Fruit fly (Drosophila melanogaster) whole organism, embryonic: ENCODE results near the gene CG17190.

Experiments
- Aef1 ChIP-seq: fragments of 200-800 bp; sonication (Bioruptor generic); IDR thresholded peaks from 3 replicates; pipeline ENCODE4 v1.3.6; 2022; ENCODE audit warnings: missing biosample characterization, missing genetic modification characterization
- CG10274 ChIP-seq: fragments of 200-800 bp; sonication (Bioruptor generic); optimal IDR thresholded peaks from 3 replicates; lab custom pipeline; 2017; ENCODE audit warnings: missing biosample characterization, mild to moderate bottlenecking, missing genetic modification characterization
- CG12391 ChIP-seq: fragments of 200-800 bp; sonication (Bioruptor generic); optimal IDR thresholded peaks from 3 replicates; lab custom pipeline; 2018; ENCODE audit warnings: missing biosample characterization, mild to moderate bottlenecking, missing genetic modification characterization, moderate library complexity
- CG13123 ChIP-seq: fragments of 200-800 bp; sonication (Bioruptor generic); optimal IDR thresholded peaks from 2 replicates; lab custom pipeline; 2016; ENCODE audit warnings: missing biosample characterization, missing genetic modification characterization
- CG14050 ChIP-seq: fragments of 200-800 bp; sonication (Bioruptor generic); IDR thresholded peaks from 3 replicates; pipeline ENCODE4 v1.3.6; 2022; ENCODE audit warnings: missing biosample characterization, missing genetic modification characterization
- CG15479 ChIP-seq: fragments of 200-800 bp; sonication (Bioruptor generic); optimal IDR thresholded peaks from 3 replicates; lab custom pipeline; 2019; ENCODE audit warnings: missing biosample characterization, mild to moderate bottlenecking, missing genetic modification characterization, moderate library complexity
- CG15514 ChIP-seq: fragments of 200-800 bp; sonication (Bioruptor generic); optimal IDR thresholded peaks from 3 replicates; lab custom pipeline; 2017; ENCODE audit warnings: missing biosample characterization, missing genetic modification characterization, mild to moderate bottlenecking, moderate library complexity, missing genetic modification reagents
- CG2129 ChIP-seq: fragments of 200-800 bp; sonication (Bioruptor generic); IDR thresholded peaks from 2 replicates; pipeline ENCODE4 v1.3.6; 2022; ENCODE audit warnings: missing biosample characterization, missing genetic modification characterization; ENCODE audit not compliant: partially characterized antibody
- CG2875 ChIP-seq: fragments of 200-800 bp; sonication (Bioruptor generic); optimal IDR thresholded peaks from 2 replicates; lab custom pipeline; 2017; ENCODE audit warnings: missing biosample characterization, mild to moderate bottlenecking, missing genetic modification characterization, missing genetic modification reagents
- CG3163 ChIP-seq: fragments of 200-800 bp; sonication (Bioruptor generic); optimal IDR thresholded peaks from 3 replicates; lab custom pipeline; 2016; ENCODE audit warnings: missing biosample characterization, missing genetic modification characterization
- CG4707 ChIP-seq: fragments of 200-800 bp; sonication (Bioruptor generic); optimal IDR thresholded peaks from 2 replicates; lab custom pipeline; 2018; ENCODE audit warnings: missing biosample characterization, mild to moderate bottlenecking, missing genetic modification characterization, moderate library complexity
- CG6175 ChIP-seq: fragments of 200-800 bp; sonication (Bioruptor generic); IDR thresholded peaks from 3 replicates; pipeline ENCODE4 v1.3.6; 2022; ENCODE audit warnings: missing biosample characterization, missing genetic modification characterization
- CG6272 ChIP-seq: fragments of 200-800 bp; sonication (Bioruptor generic); IDR thresholded peaks from 2 replicates; pipeline ENCODE4 v1.3.6; 2022; ENCODE audit warnings: missing biosample characterization, missing genetic modification characterization
- CG6683 ChIP-seq: fragments of 200-800 bp; sonication (Bioruptor generic); optimal IDR thresholded peaks from 2 replicates; lab custom pipeline; 2017; ENCODE audit warnings: missing biosample characterization, mild to moderate bottlenecking, missing genetic modification characterization, missing genetic modification reagents
- CG6791 ChIP-seq: fragments of 200-800 bp; sonication (Bioruptor generic); IDR thresholded peaks from 3 replicates; pipeline ENCODE4 v1.3.6; 2022; ENCODE audit warnings: missing biosample characterization, missing genetic modification characterization; ENCODE audit not compliant: partially characterized antibody
- CG8281 ChIP-seq: fragments of 200-800 bp; sonication (Bioruptor generic); optimal IDR thresholded peaks from 2 replicates; lab custom pipeline; 2018; ENCODE audit warnings: missing biosample characterization, mild to moderate bottlenecking, missing genetic modification characterization, moderate library complexity
- CG8359 ChIP-seq: fragments of 200-800 bp; sonication (Bioruptor generic); optimal IDR thresholded peaks from 2 replicates; lab custom pipeline; 2017; ENCODE audit warnings: missing biosample characterization, mild to moderate bottlenecking, missing genetic modification characterization, borderline replicate concordance
- D19B ChIP-seq: fragments of 200-800 bp; sonication (Bioruptor generic); optimal IDR thresholded peaks from 2 replicates; lab custom pipeline; 2017; ENCODE audit warnings: missing biosample characterization, mild to moderate bottlenecking, missing genetic modification characterization
- Dek ChIP-seq: fragments of 200-800 bp; sonication (Bioruptor generic); optimal IDR thresholded peaks from 3 replicates; lab custom pipeline; 2019; ENCODE audit warnings: missing biosample characterization, mild to moderate bottlenecking, missing genetic modification characterization, moderate library complexity
- Dfd ChIP-seq, 2 experiments: fragments of >200 bp; optimal IDR thresholded peaks; 2 replicates each; lab custom pipeline; 2017; ENCODE audit warnings: missing biosample characterization in 2 of 2, missing genetic modification characterization in 2 of 2
- Dll ChIP-seq: fragments of 200-800 bp; sonication (Bioruptor generic); IDR thresholded peaks from 4 replicates; pipeline ENCODE4 v1.3.6; 2022; ENCODE audit warnings: missing biosample characterization, missing genetic modification characterization; ENCODE audit not compliant: partially characterized antibody
- E2f1 ChIP-seq: fragments of 200-800 bp; sonication (Bioruptor generic); IDR thresholded peaks from 2 replicates; pipeline ENCODE4 v1.3.6; 2022; ENCODE audit warnings: missing biosample characterization, missing genetic modification characterization
- Ets97D ChIP-seq: fragments of 200-800 bp; sonication (Bioruptor generic); optimal IDR thresholded peaks from 3 replicates; lab custom pipeline; 2016; ENCODE audit warnings: missing biosample characterization, missing genetic modification characterization
- Gug ChIP-seq: fragments of 200-800 bp; sonication (Bioruptor generic); IDR thresholded peaks from 4 replicates; pipeline ENCODE4 v1.3.6; 2022; ENCODE audit warnings: missing biosample characterization, missing genetic modification characterization
- H15 ChIP-seq: fragments of 200-800 bp; sonication (Bioruptor generic); IDR thresholded peaks from 3 replicates; pipeline ENCODE4 v1.3.6; 2022; ENCODE audit warnings: missing biosample characterization, missing genetic modification characterization
- HHEX ChIP-seq: fragments of 200-800 bp; sonication (Bioruptor generic); optimal IDR thresholded peaks from 3 replicates; lab custom pipeline; 2017; ENCODE audit warnings: missing biosample characterization, mild to moderate bottlenecking, missing genetic modification characterization, missing genetic modification reagents
- HLH3B ChIP-seq: fragments of 200-800 bp; sonication (Bioruptor generic); IDR thresholded peaks from 2 replicates; pipeline ENCODE4 v1.3.6; 2022; ENCODE audit warnings: missing biosample characterization, missing genetic modification characterization
- MESR4 ChIP-seq: fragments of 200-800 bp; sonication (Bioruptor generic); optimal IDR thresholded peaks from 2 replicates; lab custom pipeline; 2018; ENCODE audit warnings: missing biosample characterization, mild to moderate bottlenecking, missing genetic modification characterization, moderate library complexity
- PHDP ChIP-seq: fragments of 200-800 bp; sonication (Bioruptor generic); optimal IDR thresholded peaks from 3 replicates; lab custom pipeline; 2018; ENCODE audit warnings: missing biosample characterization, mild to moderate bottlenecking, missing genetic modification characterization, moderate library complexity
- Six4 ChIP-seq: fragments of 200-800 bp; sonication (Bioruptor generic); optimal IDR thresholded peaks from 2 replicates; lab custom pipeline; 2016; ENCODE audit warnings: missing biosample characterization, missing genetic modification characterization
- Taf1 ChIP-seq: fragments of 200-800 bp; sonication (Bioruptor generic); IDR thresholded peaks from 2 replicates; pipeline ENCODE4 v1.3.6; 2022; ENCODE audit warnings: missing biosample characterization, missing genetic modification characterization
- Xbp1 ChIP-seq: fragments of 200-800 bp; sonication (Bioruptor generic); optimal IDR thresholded peaks from 3 replicates; lab custom pipeline; 2016; ENCODE audit warnings: missing biosample characterization, mild to moderate bottlenecking, missing genetic modification characterization
- dan ChIP-seq: fragments of 200-800 bp; sonication (Bioruptor generic); IDR thresholded peaks from 2 replicates; pipeline ENCODE4 v1.3.6; 2022; ENCODE audit warnings: missing biosample characterization, missing genetic modification characterization
- dmrt99B ChIP-seq: fragments of 200-800 bp; sonication (Bioruptor generic); optimal IDR thresholded peaks from 2 replicates; lab custom pipeline; 2018; ENCODE audit warnings: missing biosample characterization, mild to moderate bottlenecking, missing genetic modification characterization, moderate library complexity
- gce ChIP-seq: fragments of 200-800 bp; sonication (Bioruptor generic); IDR thresholded peaks from 3 replicates; pipeline ENCODE4 v1.3.6; 2022; ENCODE audit warnings: missing biosample characterization, missing genetic modification characterization
- gem ChIP-seq: fragments of 200-800 bp; sonication (Bioruptor generic); optimal IDR thresholded peaks from 2 replicates; lab custom pipeline; 2019; ENCODE audit warnings: missing biosample characterization, mild to moderate bottlenecking, missing genetic modification characterization, moderate library complexity
- grn ChIP-seq: fragments of 200-800 bp; sonication (Bioruptor generic); optimal IDR thresholded peaks from 3 replicates; lab custom pipeline; 2017; ENCODE audit warnings: missing biosample characterization, missing genetic modification characterization
- gro ChIP-seq: fragments of 200-800 bp; sonication (Bioruptor generic); optimal IDR thresholded peaks from 2 replicates; lab custom pipeline; 2016; ENCODE audit warnings: missing biosample characterization, missing genetic modification characterization
- hbn ChIP-seq: fragments of 200-800 bp; sonication (Bioruptor generic); IDR thresholded peaks from 2 replicates; pipeline ENCODE4 v1.3.6; 2022; ENCODE audit warnings: missing biosample characterization, missing genetic modification characterization; ENCODE audit not compliant: partially characterized antibody
- jigr1 ChIP-seq: fragments of 200-800 bp; sonication (Bioruptor generic); IDR thresholded peaks from 3 replicates; pipeline ENCODE4 v1.3.6; 2022; ENCODE audit warnings: missing biosample characterization, missing genetic modification characterization
- ken ChIP-seq: fragments of 200-800 bp; sonication (Bioruptor generic); IDR thresholded peaks from 3 replicates; pipeline ENCODE4 v1.3.6; 2022; ENCODE audit warnings: missing biosample characterization, missing genetic modification characterization
- nau ChIP-seq: fragments of 200-800 bp; sonication (Bioruptor generic); optimal IDR thresholded peaks from 3 replicates; lab custom pipeline; 2017; ENCODE audit warnings: missing biosample characterization, mild to moderate bottlenecking, missing genetic modification characterization, missing genetic modification reagents
- nerfin-2 ChIP-seq: fragments of 200-800 bp; sonication (Bioruptor generic); IDR thresholded peaks from 2 replicates; pipeline ENCODE4 v1.3.6; 2022; ENCODE audit warnings: missing biosample characterization, missing genetic modification characterization; ENCODE audit not compliant: partially characterized antibody
- row ChIP-seq: fragments of 200-800 bp; sonication (Bioruptor generic); IDR thresholded peaks from 3 replicates; pipeline ENCODE4 v1.3.6; 2022; ENCODE audit warnings: missing biosample characterization, missing genetic modification characterization
- schlank ChIP-seq: fragments of 200-800 bp; sonication (Bioruptor generic); optimal IDR thresholded peaks from 2 replicates; lab custom pipeline; 2018; ENCODE audit warnings: missing biosample characterization, mild to moderate bottlenecking, missing genetic modification characterization
- sob ChIP-seq: fragments of 200-800 bp; sonication (Bioruptor generic); IDR thresholded peaks from 2 replicates; pipeline ENCODE4 v1.3.6; 2022; ENCODE audit warnings: missing biosample characterization, missing genetic modification characterization
- sr ChIP-seq: fragments of 200-800 bp; sonication (Bioruptor generic); IDR thresholded peaks from 3 replicates; pipeline ENCODE4 v1.3.6; 2022; ENCODE audit warnings: missing biosample characterization, missing genetic modification characterization
- vnd ChIP-seq: fragments of 200-800 bp; sonication (Bioruptor generic); IDR thresholded peaks from 3 replicates; pipeline ENCODE4 v1.3.6; 2022; ENCODE audit warnings: missing biosample characterization, missing genetic modification characterization; ENCODE audit not compliant: partially characterized antibody
- z ChIP-seq: fragments of 200-800 bp; sonication (Bioruptor generic); IDR thresholded peaks from 3 replicates; pipeline ENCODE4 v1.3.6; 2022; ENCODE audit warnings: missing biosample characterization, missing genetic modification characterization

The CG17190 gene

dm6 chr3R:20021152-20021769 is 8.0 kb upstream of the CG17190 start, which contains the start of the genes PIG-L and psidin (continued):
- peak; percentile 60 for TF ChIP-seq CG6272 (GFP tag; lab: Robert Waterston, UW)
- TF ChIP-seq CG10274 (GFP tag; lab: Kevin White, UChicago): peak; percentile 27
- TF ChIP-seq CG14050 (GFP tag; lab: Robert Waterston, UW): no peak; the same call in 1 of the 3 replicates
- TF ChIP-seq Dll (GFP tag; lab: Robert Waterston, UW): peak; percentile 98
- peak; percentile 95 for TF ChIP-seq CG12391 (tag; lab: Kevin White, UChicago)
- TF ChIP-seq E2f1 (GFP tag; lab: Robert Waterston, UW): peak; percentile 66
- TF ChIP-seq z (GFP tag; lab: Robert Waterston, UW): no peak
- peak; percentile 93 for TF ChIP-seq CG2129 (GFP tag; lab: Robert Waterston, UW)
- TF ChIP-seq row (GFP tag; lab: Robert Waterston, UW): peak; percentile 94
- TF ChIP-seq CG15514 (GFP tag; lab: Kevin White, UChicago): peak; percentile 29
- peak; percentile 97 for TF ChIP-seq CG6175 (GFP tag; lab: Robert Waterston, UW)
- TF ChIP-seq gro (GFP tag; lab: Kevin White, UChicago): no peak
- peak; percentile 16; the same call in 1 of the 3 replicates for TF ChIP-seq gce (GFP tag; lab: Robert Waterston, UW)
- TF ChIP-seq sr (GFP tag; lab: Robert Waterston, UW): 0 out of 3 replicates have a peak, but pooled peaks have one; percentile 5
- TF ChIP-seq CG8359: no peak
- TF ChIP-seq D19B: no peak
- TF ChIP-seq HLH3B (GFP tag; lab: Robert Waterston, UW): peak; percentile 71
- TF ChIP-seq nau (GFP tag; lab: Kevin White, UChicago): no peak
- TF ChIP-seq jigr1: peak; percentile 73; the same call in 2 of the 3 replicates
- peak; percentile 29 for TF ChIP-seq schlank (tag; lab: Kevin White, UChicago)
- peak; percentile 77 for TF ChIP-seq ken (GFP tag; lab: Robert Waterston, UW)
- peak; percentile 91 for TF ChIP-seq nerfin-2 (GFP tag; lab: Robert Waterston, UW)
- TF ChIP-seq CG4707 (GFP tag; lab: Kevin White, UChicago): no peak
- peak; percentile 72 for TF ChIP-seq sob
- peak; percentile 21; the same call in 1 of the 3 replicates for TF ChIP-seq H15 (GFP tag; lab: Robert Waterston, UW)
- peak; percentile 93 for TF ChIP-seq CG6791
- TF ChIP-seq CG3163 (GFP tag; lab: Kevin White, UChicago): peak; percentile 15
- TF ChIP-seq Gug (GFP tag; lab: Robert Waterston, UW): peak; percentile 63; the same call in 2 of the 4 replicates
- TF ChIP-seq dan: no peak
- TF ChIP-seq dmrt99B: no peak
- TF ChIP-seq Ets97D (GFP tag; lab: Kevin White, UChicago): peak; percentile 69
- TF ChIP-seq CG15479: peak; percentile 14
- TF ChIP-seq Six4: peak; percentile 50
- peak; percentile 31 for TF ChIP-seq CG2875 (GFP tag; lab: Kevin White, UChicago)
- peak; percentile 78 for TF ChIP-seq Dek (tag; lab: Kevin White, UChicago)
- peak; percentile 96 for TF ChIP-seq vnd (GFP tag; lab: Robert Waterston, UW)
- no peak for TF ChIP-seq CG6683 (GFP tag; lab: Kevin White, UChicago)
- TF ChIP-seq Taf1: peak; percentile 5; the same call in 1 of the 2 replicates
- peak; percentile 63 for TF ChIP-seq CG13123 (GFP tag; lab: Kevin White, UChicago)
- no peak for TF ChIP-seq Dfd (GFP tag; optimal IDR thresholded peaks at IDR 0.05; lab: Kevin White, UChicago)
- TF ChIP-seq Aef1 (GFP tag; lab: Robert Waterston, UW): peak; percentile 61
- peak; percentile 66 for TF ChIP-seq CG8281 (tag; lab: Kevin White, UChicago)
- peak; percentile 6 for TF ChIP-seq grn (GFP tag; lab: Kevin White, UChicago)
- peak; percentile 68 for TF ChIP-seq HHEX (GFP tag; lab: Kevin White, UChicago)
- peak; percentile 88 for TF ChIP-seq Xbp1 (GFP tag; lab: Kevin White, UChicago)
- TF ChIP-seq PHDP (tag; lab: Kevin White, UChicago): peak; percentile 88
- TF ChIP-seq hbn (GFP tag; lab: Robert Waterston, UW): peak; percentile 76
- no peak for TF ChIP-seq MESR4 (GFP tag; lab: Kevin White, UChicago)
- TF ChIP-seq gem: peak; percentile 93
